Worm (Caenorhabditis elegans) whole organism, midembryonic: Measurements from ENCODE around the gene F49H12.7.

ENCODE experiments used
- cog-1 ChIP-seq: sonication (generic microtip); optimal IDR thresholded peaks from 2 replicates; lab custom pipeline; 2016; ENCODE audit warnings: missing genetic modification characterization, missing compliant biosample characterization
- flt-1 ChIP-seq: fragments of 200-800 bp; sonication (Bioruptor generic); IDR thresholded peaks from 2 replicates; pipeline ENCODE4 v1.3.6; 2022; ENCODE audit warnings: missing genetic modification characterization, missing compliant biosample characterization
- ref-1 ChIP-seq: fragments of 200-800 bp; sonication (Bioruptor generic); conservative IDR thresholded peaks from 2 replicates; pipeline ENCODE4 v1.3.6; 2022; ENCODE audit warnings: missing genetic modification reagents, missing genetic modification characterization, missing compliant biosample characterization
- tab-1 ChIP-seq: fragments of 200-800 bp; sonication (Bioruptor generic); IDR thresholded peaks from 2 replicates; pipeline ENCODE4 v1.3.6; 2022; ENCODE audit warnings: missing genetic modification characterization, missing compliant biosample characterization

DNA sequence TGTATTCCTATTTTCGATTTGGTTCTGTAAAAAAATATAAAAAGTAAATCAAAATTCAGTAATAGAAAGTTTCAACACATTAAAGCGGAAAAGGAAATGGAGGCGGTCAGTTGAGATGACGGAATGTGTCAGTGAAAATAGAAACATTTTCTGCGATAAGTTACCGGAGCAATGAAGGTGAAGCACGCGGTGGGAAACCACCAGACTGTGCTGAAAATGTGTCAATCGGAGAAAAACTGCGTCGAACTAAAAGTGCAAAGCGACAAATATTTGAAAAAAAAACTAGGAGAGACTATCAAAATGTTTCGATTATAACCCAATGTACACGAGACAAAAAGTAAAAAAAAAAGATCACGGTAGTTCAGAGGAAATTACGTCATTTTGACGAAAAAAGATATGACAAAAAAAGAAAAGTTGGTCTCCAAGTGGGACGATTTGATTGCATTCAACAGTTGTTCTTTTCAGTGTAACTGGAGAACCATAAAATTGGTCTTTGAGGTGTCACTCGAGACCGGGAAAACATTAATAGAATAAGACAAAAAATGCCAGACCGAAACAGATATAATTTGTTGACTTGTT lies 5.7 kb downstream of the F49H12.7 start, which contains the start of gene acl-4:
- TF ChIP-seq flt-1 (GFP tag; lab: Robert Waterston, UW) (no peak), ref-1 (GFP tag; lab: Robert Waterston, UW) (no peak), tab-1 (GFP tag; lab: Robert Waterston, UW) (no peak), cog-1 (tag; lab: Kevin White, UChicago) (no peak)
